Worm (Caenorhabditis elegans): Measurements from ENCODE around the gene ZK792.1.

DNA sequence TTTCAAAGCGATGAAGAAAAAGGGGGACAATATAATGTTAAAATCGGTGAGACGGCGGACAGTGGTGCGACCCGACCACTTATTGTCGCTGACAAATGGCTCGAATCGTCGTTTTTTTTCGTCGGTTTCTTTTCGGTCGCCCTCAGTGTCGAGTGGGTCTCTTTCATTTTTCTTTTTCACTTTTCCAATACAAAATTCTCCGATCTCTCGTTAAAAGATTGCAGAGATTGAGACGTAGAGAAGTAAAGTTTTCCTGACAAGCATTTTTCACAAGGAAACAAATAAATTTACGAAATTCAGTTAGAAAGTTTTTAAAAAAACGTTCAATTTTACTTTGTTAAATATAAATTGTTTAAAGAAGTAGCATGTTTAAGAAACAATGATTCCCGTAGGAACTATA is 31.9 kb downstream of the ZK792.1 start:
- TF ChIP-seq tbx-11 (GFP tag; IDR thresholded peaks at IDR 0.05) (no peak), hmg-4 (GFP tag; optimal IDR thresholded peaks at IDR 0.05) (no peak), ama-1 (optimal IDR thresholded peaks at IDR 0.05) (no peak), ets-7 (tag; optimal IDR thresholded peaks at IDR 0.05) (no peak), ceh-13 (GFP tag; optimal IDR thresholded peaks at IDR 0.05) (no peak), pes-1 (GFP tag; IDR thresholded peaks at IDR 0.05) (no peak), aly-1 (tag; optimal IDR thresholded peaks at IDR 0.05) (no peak), sea-1 (GFP tag; conservative IDR thresholded peaks at IDR 0.05) (no peak)

Measured in whole organism, early embryonic.